Worm (Caenorhabditis elegans): ENCODE results near the gene fbxa-202.

Gene fbxa-202

ce11 chrV:6342502-6342901, 15.4 kb downstream of the fbxa-202 start (continued):
- TF ChIP-seq fkh-8 (tag; optimal IDR thresholded peaks at IDR 0.05): no peak
- peak; percentile 70 for TF ChIP-seq fkh-4 (tag; optimal IDR thresholded peaks at IDR 0.05; ENCODE audit: borderline replicate concordance)
- TF ChIP-seq lin-14 (GFP tag; optimal IDR thresholded peaks at IDR 0.05): peak; percentile 83
- no peak for TF ChIP-seq nhr-47 (tag; optimal IDR thresholded peaks at IDR 0.05)
- no peak for TF ChIP-seq lin-13 (GFP tag; optimal IDR thresholded peaks at IDR 0.05)
- peak; percentile 60 for TF ChIP-seq nhr-71 (tag; optimal IDR thresholded peaks at IDR 0.05)
- no peak for TF ChIP-seq sox-4 (tag; optimal IDR thresholded peaks at IDR 0.05)
- TF ChIP-seq skn-1 (tag; optimal IDR thresholded peaks at IDR 0.05): no peak
- no peak for TF ChIP-seq nhr-85 (tag)
- TF ChIP-seq nhr-20 (tag; optimal IDR thresholded peaks at IDR 0.05): no peak
- no peak for TF ChIP-seq lin-15B (tag; optimal IDR thresholded peaks at IDR 0.05)
- peak; percentile 11 for TF ChIP-seq swsn-7 (tag; optimal IDR thresholded peaks at IDR 0.05)
- TF ChIP-seq pax-3 (tag; optimal IDR thresholded peaks at IDR 0.05): no peak
- no peak for TF ChIP-seq hpl-2 (GFP tag; optimal IDR thresholded peaks at IDR 0.05)
- no peak for TF ChIP-seq ceh-90 (tag; optimal IDR thresholded peaks at IDR 0.05)
- no peak for TF ChIP-seq ztf-4 (tag; optimal IDR thresholded peaks at IDR 0.05)
- TF ChIP-seq ama-1 (optimal IDR thresholded peaks at IDR 0.05): no peak
- TF ChIP-seq fkh-10 (GFP tag; optimal IDR thresholded peaks at IDR 0.05): no peak
- TF ChIP-seq nhr-19 (GFP tag; conservative IDR thresholded peaks at IDR 0.05): peak; percentile 17; the same call in 1 of the 2 replicates
- TF ChIP-seq mef-2 (tag; optimal IDR thresholded peaks at IDR 0.05): no peak
- TF ChIP-seq pqm-1 (tag; optimal IDR thresholded peaks at IDR 0.05): no peak
- no peak for TF ChIP-seq F16B12.6 (tag; optimal IDR thresholded peaks at IDR 0.05)
- no peak for TF ChIP-seq nhr-237 (tag; optimal IDR thresholded peaks at IDR 0.05)
- no peak for TF ChIP-seq nhr-12 (tag; optimal IDR thresholded peaks at IDR 0.05)
- no peak for TF ChIP-seq zip-4 (GFP tag; optimal IDR thresholded peaks at IDR 0.05)
- no peak for TF ChIP-seq unc-62 (GFP tag; optimal IDR thresholded peaks at IDR 0.05)
- no peak for TF ChIP-seq nhr-11 (tag; optimal IDR thresholded peaks at IDR 0.05)
- peak in 1 of 3 experiments; percentile 2 for TF ChIP-seq dpl-1 (GFP tag; optimal IDR thresholded peaks at IDR 0.05)
- TF ChIP-seq lir-3 (tag; optimal IDR thresholded peaks at IDR 0.05; ENCODE audit: poor library complexity): no peak
- no peak for TF ChIP-seq aha-1 (tag; optimal IDR thresholded peaks at IDR 0.05)
- TF ChIP-seq lin-39 (tag; optimal IDR thresholded peaks at IDR 0.05): no peak
- TF ChIP-seq nhr-76 (tag; optimal IDR thresholded peaks at IDR 0.05): no peak
- no peak for TF ChIP-seq grh-1 (GFP tag; IDR thresholded peaks at IDR 0.05)
- TF ChIP-seq sptf-1 (tag; optimal IDR thresholded peaks at IDR 0.05): no peak
- TF ChIP-seq fos-1 (tag; optimal IDR thresholded peaks at IDR 0.05): no peak

ce11 chrV:6344531-6345171, 17.6 kb downstream of the fbxa-202 start:
- TF ChIP-seq lin-14 (GFP tag; optimal IDR thresholded peaks at IDR 0.05) (peak; percentile 57), rnt-1 (tag; optimal IDR thresholded peaks at IDR 0.05) (peak; percentile 67), lin-35 (GFP tag; optimal IDR thresholded peaks at IDR 0.05) (no peak), lsy-2 (tag; optimal IDR thresholded peaks at IDR 0.05) (peak in 1 of 2 experiments; percentile 7), nhr-19 (GFP tag; conservative IDR thresholded peaks at IDR 0.05) (0 out of 2 replicates have a peak, but pooled peaks have one; percentile 3), dsc-1 (tag; optimal IDR thresholded peaks at IDR 0.05) (peak; percentile 57), nhr-71 (tag; optimal IDR thresholded peaks at IDR 0.05) (peak; percentile 39), nhr-237 (tag; optimal IDR thresholded peaks at IDR 0.05) (no peak), sptf-1 (tag; optimal IDR thresholded peaks at IDR 0.05) (no peak)

ce11 chrV:6346043-6346618, 19.1 kb downstream of the fbxa-202 start:
- TF ChIP-seq fkh-10 (GFP tag; optimal IDR thresholded peaks at IDR 0.05) (no peak), lin-35 (GFP tag; optimal IDR thresholded peaks at IDR 0.05) (no peak), nhr-47 (tag; optimal IDR thresholded peaks at IDR 0.05) (no peak), hlh-17 (GFP tag; optimal IDR thresholded peaks at IDR 0.05; ENCODE audit: borderline replicate concordance) (no peak), tbx-2 (tag; optimal IDR thresholded peaks at IDR 0.05) (peak; percentile 8), elt-2 (tag; optimal IDR thresholded peaks at IDR 0.05) (no peak), zag-1 (tag; optimal IDR thresholded peaks at IDR 0.05) (no peak), pax-3 (tag; optimal IDR thresholded peaks at IDR 0.05) (no peak), ztf-11 (tag; optimal IDR thresholded peaks at IDR 0.05) (no peak), rnt-1 (tag; optimal IDR thresholded peaks at IDR 0.05) (peak; percentile 18), ces-1 (GFP tag; optimal IDR thresholded peaks at IDR 0.05) (no peak), snu-23 (GFP tag; optimal IDR thresholded peaks at IDR 0.05) (no peak), lin-14 (GFP tag; optimal IDR thresholded peaks at IDR 0.05) (peak; percentile 63), sox-4 (tag; optimal IDR thresholded peaks at IDR 0.05) (no peak), fkh-4 (tag; optimal IDR thresholded peaks at IDR 0.05; ENCODE audit: borderline replicate concordance) (peak; percentile 40), unc-130 (tag; optimal IDR thresholded peaks at IDR 0.05) (peak; percentile 39), grh-1 (GFP tag; IDR thresholded peaks at IDR 0.05) (no peak), nhr-77 (tag; optimal IDR thresholded peaks at IDR 0.05) (no peak), lin-15B (tag; optimal IDR thresholded peaks at IDR 0.05) (no peak), fos-1 (tag; optimal IDR thresholded peaks at IDR 0.05) (no peak), nhr-11 (tag; optimal IDR thresholded peaks at IDR 0.05) (no peak), dsc-1 (tag; optimal IDR thresholded peaks at IDR 0.05) (peak; percentile 80)

Data from whole organism, L1 larva.